Worm (Caenorhabditis elegans): ENCODE data around the gene gspd-1.

DNA sequence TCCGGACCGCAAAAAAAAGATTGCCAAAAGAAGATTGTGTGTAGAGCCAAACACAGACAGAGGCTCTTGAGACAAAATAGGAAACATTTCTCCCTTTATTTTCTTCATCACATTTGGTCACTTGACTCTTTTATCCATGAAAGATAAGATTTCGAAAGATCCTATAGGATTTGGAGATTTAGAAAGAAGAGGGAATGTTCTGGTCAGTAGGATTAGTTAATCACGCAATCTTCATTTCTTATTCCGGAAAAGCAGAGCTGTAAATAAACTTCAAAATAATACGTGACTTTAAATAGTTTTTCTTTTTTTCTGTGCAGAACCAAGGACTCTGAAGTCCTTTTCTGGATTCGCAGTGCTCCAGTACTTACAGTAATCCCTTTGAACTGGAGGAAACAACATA is 30.1 kb downstream of the gspd-1 start:
- TF ChIP-seq lsy-2 (tag; optimal IDR thresholded peaks at IDR 0.05) (no peak), snpc-4 (tag; optimal IDR thresholded peaks at IDR 0.05) (no peak), mab-5 (tag; optimal IDR thresholded peaks at IDR 0.05) (no peak), flh-1 (GFP tag; optimal IDR thresholded peaks at IDR 0.05) (no peak), lin-32 (GFP tag; optimal IDR thresholded peaks at IDR 0.05) (no peak), lin-13 (tag; optimal IDR thresholded peaks at IDR 0.05) (no peak), ces-1 (GFP tag; optimal IDR thresholded peaks at IDR 0.05) (no peak), elt-1 (tag; optimal IDR thresholded peaks at IDR 0.05; ENCODE audit: borderline replicate concordance, insufficient read depth) (no peak), nhr-12 (tag; optimal IDR thresholded peaks at IDR 0.05) (no peak), nhr-28 (tag; optimal IDR thresholded peaks at IDR 0.05) (no peak), elt-3 (tag; optimal IDR thresholded peaks at IDR 0.05) (no peak)
